Comparison of ENCODE assay signal across 4 fruit fly cellular contexts in the genomic region with DNA sequence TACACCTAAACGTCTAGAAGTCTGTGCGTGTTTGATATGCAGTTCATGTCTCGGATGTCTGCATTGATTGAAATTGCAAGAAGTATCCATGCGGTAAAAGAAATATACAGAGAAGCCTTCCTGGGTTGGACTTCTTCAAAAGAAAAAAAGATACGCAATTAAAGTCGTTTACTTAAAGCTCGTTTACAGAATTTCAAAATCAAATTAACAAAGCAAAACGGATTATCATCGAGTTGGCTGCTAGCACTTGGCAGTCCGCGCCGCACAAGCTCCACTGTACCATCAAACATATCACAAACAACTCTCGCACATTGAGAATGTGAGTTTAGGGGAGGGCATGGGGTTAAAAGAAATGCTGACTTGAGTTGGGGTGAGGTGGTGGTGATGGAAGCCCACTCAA.
TF ChIP-seq lines count a peak whose summit lies in the region.

No protein-coding gene starts in this region.

- peak; percentile 33 for TF ChIP-seq CTCF in whole organism, embryonic (GFP tag; optimal IDR thresholded peaks at IDR 0.05; lab: Kevin White, UChicago)

TF ChIP-seq in whole organism, embryonic, 481 proteins besides CTCF, POLR2A, EP300 and RAD21 (continues in another document):
- TF ChIP-seq fd102C (GFP tag; optimal IDR thresholded peaks at IDR 0.05; lab: Kevin White, UChicago) (no peak), CG12104 (GFP tag; optimal IDR thresholded peaks at IDR 0.05; lab: Kevin White, UChicago) (peak; percentile 4), sug (tag; optimal IDR thresholded peaks at IDR 0.05; lab: Kevin White, UChicago) (peak; percentile 1), ATbp (GFP tag; optimal IDR thresholded peaks at IDR 0.05; lab: Kevin White, UChicago) (peak; percentile 82), zen2 (GFP tag; IDR thresholded peaks at IDR 0.05; lab: Robert Waterston, UW; ENCODE audit: partially characterized antibody) (no peak), CG13624 (GFP tag; optimal IDR thresholded peaks at IDR 0.05; lab: Kevin White, UChicago) (peak; percentile 29), pb (GFP tag; optimal IDR thresholded peaks at IDR 0.05; lab: Kevin White, UChicago) (no peak), Oli (tag; optimal IDR thresholded peaks at IDR 0.05; lab: Kevin White, UChicago) (peak; percentile 84), CG15514 (GFP tag; optimal IDR thresholded peaks at IDR 0.05; lab: Kevin White, UChicago) (peak; percentile 20), D (optimal IDR thresholded peaks at IDR 0.05; lab: Kevin White, UChicago) (no peak), D (GFP tag; optimal IDR thresholded peaks at IDR 0.05; lab: Kevin White, UChicago) (peak; percentile 80), CG43689 (GFP tag; IDR thresholded peaks at IDR 0.05; lab: Robert Waterston, UW) (no peak), CG13123 (GFP tag; optimal IDR thresholded peaks at IDR 0.05; lab: Kevin White, UChicago) (peak; percentile 28), Mrtf (GFP tag; IDR thresholded peaks at IDR 0.05; lab: Robert Waterston, UW) (peak; percentile 74), fu2 (GFP tag; optimal IDR thresholded peaks at IDR 0.05; lab: Kevin White, UChicago) (no peak), Ada2b (GFP tag; IDR thresholded peaks at IDR 0.05; lab: Robert Waterston, UW) (peak; percentile 67), CrebB (tag; optimal IDR thresholded peaks at IDR 0.05; lab: Kevin White, UChicago) (peak; percentile 39), CG14050 (GFP tag; IDR thresholded peaks at IDR 0.05; lab: Robert Waterston, UW) (peak; percentile 46), twi (tag; optimal IDR thresholded peaks at IDR 0.05; lab: Kevin White, UChicago) (peak; percentile 14), Taf1 (GFP tag; IDR thresholded peaks at IDR 0.05; lab: Robert Waterston, UW) (0 out of 2 replicates have a peak, but pooled peaks have one; percentile 10), Ptx1 (GFP tag; IDR thresholded peaks at IDR 0.05; lab: Robert Waterston, UW) (peak; percentile 74)

TF ChIP-seq in whole organism, prepupa, 60 proteins besides CTCF, POLR2A, EP300 and RAD21 (continues in another document):
- TF ChIP-seq CG34406 (GFP tag; optimal IDR thresholded peaks at IDR 0.05; lab: Kevin White, UChicago) (peak; percentile 55), ss (GFP tag; optimal IDR thresholded peaks at IDR 0.05; lab: Kevin White, UChicago) (peak; percentile 20 to 51), CG11902 (GFP tag; optimal IDR thresholded peaks at IDR 0.05; lab: Kevin White, UChicago) (peak; percentile 62), Smox (GFP tag; optimal IDR thresholded peaks at IDR 0.05; lab: Kevin White, UChicago) (peak; percentile 55), achi (GFP tag; optimal IDR thresholded peaks at IDR 0.05; lab: Kevin White, UChicago) (peak; percentile 77), acj6 (GFP tag; optimal IDR thresholded peaks at IDR 0.05; lab: Kevin White, UChicago) (peak; percentile 77), vri (GFP tag; optimal IDR thresholded peaks at IDR 0.05; lab: Kevin White, UChicago) (peak; percentile 40), CG3032 (tag; optimal IDR thresholded peaks at IDR 0.05; lab: Kevin White, UChicago) (peak; percentile 62), Hr38 (GFP tag; optimal IDR thresholded peaks at IDR 0.05; lab: Kevin White, UChicago) (no peak), CG8319 (GFP tag; optimal IDR thresholded peaks at IDR 0.05; lab: Kevin White, UChicago) (peak; percentile 20), CG8632 (GFP tag; optimal IDR thresholded peaks at IDR 0.05; lab: Kevin White, UChicago) (peak; percentile 57), CG6163 (GFP tag; IDR thresholded peaks at IDR 0.05; lab: Robert Waterston, UW) (peak; percentile 85), Eip93F (GFP tag; optimal IDR thresholded peaks at IDR 0.05; lab: Kevin White, UChicago) (no peak), Ets96B (tag; optimal IDR thresholded peaks at IDR 0.05; lab: Kevin White, UChicago) (peak; percentile 63), eg (GFP tag; IDR thresholded peaks at IDR 0.05; lab: Robert Waterston, UW) (peak; percentile 77), Gug (GFP tag; IDR thresholded peaks at IDR 0.05; lab: Robert Waterston, UW) (peak; percentile 74), pdm3 (GFP tag; optimal IDR thresholded peaks at IDR 0.05; lab: Kevin White, UChicago) (peak; percentile 78), Eip78C (GFP tag; lab: Kevin White, UChicago) (peak; percentile 87), spab (GFP tag; optimal IDR thresholded peaks at IDR 0.05; lab: Kevin White, UChicago) (peak; percentile 34), CG4318 (GFP tag; optimal IDR thresholded peaks at IDR 0.05; lab: Kevin White, UChicago) (peak; percentile 19), CG10631 (GFP tag; optimal IDR thresholded peaks at IDR 0.05; lab: Kevin White, UChicago) (peak; percentile 68), fd85E (GFP tag; optimal IDR thresholded peaks at IDR 0.05; lab: Kevin White, UChicago) (no peak), OdsH (GFP tag; optimal IDR thresholded peaks at IDR 0.05; lab: Kevin White, UChicago) (peak; percentile 76)

TF ChIP-seq in whole organism, pupa, 21 proteins besides CTCF, POLR2A, EP300 and RAD21:
- TF ChIP-seq Pif1A (GFP tag; optimal IDR thresholded peaks at IDR 0.05; lab: Kevin White, UChicago) (peak; percentile 69), CG8159 (tag; optimal IDR thresholded peaks at IDR 0.05; lab: Kevin White, UChicago) (peak; percentile 63), CG12605 (GFP tag; IDR thresholded peaks at IDR 0.05; lab: Robert Waterston, UW) (peak; percentile 54), Ets98B (GFP tag; IDR thresholded peaks at IDR 0.05; lab: Robert Waterston, UW) (peak; percentile 71), CG32121 (GFP tag; IDR thresholded peaks at IDR 0.05; lab: Robert Waterston, UW) (peak; percentile 47; the same call in 1 of the 2 replicates), CG10348 (GFP tag; IDR thresholded peaks at IDR 0.05; lab: Robert Waterston, UW) (no peak), CG17806 (tag; optimal IDR thresholded peaks at IDR 0.05; lab: Kevin White, UChicago) (peak; percentile 72), rn (GFP tag; IDR thresholded peaks at IDR 0.05; lab: Robert Waterston, UW) (0 out of 2 replicates have a peak, but pooled peaks have one; percentile 30), D1 (tag; optimal IDR thresholded peaks at IDR 0.05; lab: Kevin White, UChicago) (no peak), CG14655 (GFP tag; optimal IDR thresholded peaks at IDR 0.05; lab: Kevin White, UChicago) (peak; percentile 80), CG8301 (tag; optimal IDR thresholded peaks at IDR 0.05; lab: Kevin White, UChicago) (peak; percentile 72), CG15710 (tag; optimal IDR thresholded peaks at IDR 0.05; lab: Kevin White, UChicago) (peak; percentile 69), Pif1B (GFP tag; optimal IDR thresholded peaks at IDR 0.05; lab: Kevin White, UChicago) (peak; percentile 49), CG34367 (tag; optimal IDR thresholded peaks at IDR 0.05; lab: Kevin White, UChicago) (peak; percentile 72), Snoo (tag; optimal IDR thresholded peaks at IDR 0.05; lab: Kevin White, UChicago) (peak; percentile 23), fd96Ca (GFP tag; IDR thresholded peaks at IDR 0.05; lab: Robert Waterston, UW) (peak; percentile 83; the same call in 2 of the 3 replicates), gl (tag; optimal IDR thresholded peaks at IDR 0.05; lab: Kevin White, UChicago) (peak; percentile 29), CG4496 (GFP tag; IDR thresholded peaks at IDR 0.05; lab: Robert Waterston, UW) (peak; percentile 89), CG9948 (tag; optimal IDR thresholded peaks at IDR 0.05; lab: Kevin White, UChicago) (peak; percentile 66), EcR (GFP tag; optimal IDR thresholded peaks at IDR 0.05; lab: Kevin White, UChicago) (no peak), CG13204 (GFP tag; optimal IDR thresholded peaks at IDR 0.05; lab: Kevin White, UChicago) (peak; percentile 23)
TF ChIP-seq in whole organism, pupa: peak in this region for 18.

TF ChIP-seq in whole organism, wandering third instar larva, 38 proteins besides CTCF, POLR2A, EP300 and RAD21:
- peak; percentile 68 for TF ChIP-seq rgr (GFP tag; optimal IDR thresholded peaks at IDR 0.05; lab: Kevin White, UChicago)
- TF ChIP-seq Sp1 (GFP tag; optimal IDR thresholded peaks at IDR 0.05; lab: Kevin White, UChicago), result peak; percentile 44
- peak; percentile 45 for TF ChIP-seq psq (GFP tag; optimal IDR thresholded peaks at IDR 0.05; lab: Kevin White, UChicago)
- TF ChIP-seq Myc (optimal IDR thresholded peaks at IDR 0.05; lab: Kevin White, UChicago), result no peak
- TF ChIP-seq sv (GFP tag; optimal IDR thresholded peaks at IDR 0.05; lab: Kevin White, UChicago), result peak; percentile 18
- peak; percentile 6 for TF ChIP-seq tai (GFP tag; optimal IDR thresholded peaks at IDR 0.05; lab: Kevin White, UChicago)
- TF ChIP-seq foxo (GFP tag; optimal IDR thresholded peaks at IDR 0.05; lab: Kevin White, UChicago), result peak in 1 of 2 experiments; percentile 66
- TF ChIP-seq woc (GFP tag; optimal IDR thresholded peaks at IDR 0.05; lab: Kevin White, UChicago), result peak; percentile 42
- peak; percentile 6 for TF ChIP-seq brk (GFP tag; optimal IDR thresholded peaks at IDR 0.05; lab: Kevin White, UChicago)
- peak; percentile 73 for TF ChIP-seq ey (GFP tag; optimal IDR thresholded peaks at IDR 0.05; lab: Kevin White, UChicago)
- peak; percentile 46 for TF ChIP-seq OdsH (GFP tag; optimal IDR thresholded peaks at IDR 0.05; lab: Kevin White, UChicago)
- no peak for TF ChIP-seq Mio (GFP tag; optimal IDR thresholded peaks at IDR 0.05; lab: Kevin White, UChicago)
- peak; percentile 20 for TF ChIP-seq dmrt93B (GFP tag; optimal IDR thresholded peaks at IDR 0.05; lab: Kevin White, UChicago)
- no peak for TF ChIP-seq Hr78 (GFP tag; optimal IDR thresholded peaks at IDR 0.05; lab: Kevin White, UChicago)
- TF ChIP-seq HLH106 (tag; optimal IDR thresholded peaks at IDR 0.05; lab: Kevin White, UChicago), result peak; percentile 55
- TF ChIP-seq lola (GFP tag; optimal IDR thresholded peaks at IDR 0.05; lab: Kevin White, UChicago), result no peak
- TF ChIP-seq br (GFP tag; optimal IDR thresholded peaks at IDR 0.05; lab: Kevin White, UChicago), result peak; percentile 59
- TF ChIP-seq h (GFP tag; optimal IDR thresholded peaks at IDR 0.05; lab: Kevin White, UChicago), result peak; percentile 72
- TF ChIP-seq fru (GFP tag; optimal IDR thresholded peaks at IDR 0.05; lab: Kevin White, UChicago), result peak; percentile 58
- TF ChIP-seq Hnf4 (GFP tag; optimal IDR thresholded peaks at IDR 0.05; lab: Kevin White, UChicago), result peak; percentile 62
